Fruit fly (Drosophila melanogaster): ENCODE results near the gene CG2991.

Gene CG2991

dm6 chr2L:2897024-2897549 is 40.1 kb downstream of the CG2991 start (continued):
- TF ChIP-seq dpn (GFP tag; optimal IDR thresholded peaks at IDR 0.05) (peak; percentile 86 to 87), esg (GFP tag; conservative IDR thresholded peaks at IDR 0.05) (peak; percentile 83), B-H1 (GFP tag; IDR thresholded peaks at IDR 0.05) (peak; percentile 73), CG8765 (GFP tag; IDR thresholded peaks at IDR 0.05) (peak; percentile 7; the same call in 1 of the 2 replicates), CG10366 (GFP tag; IDR thresholded peaks at IDR 0.05) (peak; percentile 81), CG18476 (GFP tag; optimal IDR thresholded peaks at IDR 0.05) (peak; percentile 72), CG15479 (GFP tag; optimal IDR thresholded peaks at IDR 0.05) (no peak), CG31365 (tag; optimal IDR thresholded peaks at IDR 0.05) (no peak), NK7.1 (GFP tag; optimal IDR thresholded peaks at IDR 0.05) (peak; percentile 49), fru (optimal IDR thresholded peaks at IDR 0.05) (no peak), ttk (GFP tag; IDR thresholded peaks at IDR 0.05) (peak; percentile 90), CG17829 (tag; optimal IDR thresholded peaks at IDR 0.05) (peak; percentile 69), ap (GFP tag; IDR thresholded peaks at IDR 0.05) (peak; percentile 73), cad (GFP tag; optimal IDR thresholded peaks at IDR 0.05) (no peak), CG9932 (GFP tag; IDR thresholded peaks at IDR 0.05) (peak; percentile 47), CG11247 (GFP tag; IDR thresholded peaks at IDR 0.05) (peak; percentile 76), CG7786 (GFP tag; optimal IDR thresholded peaks at IDR 0.05) (peak; percentile 80), nerfin-2 (GFP tag; IDR thresholded peaks at IDR 0.05; ENCODE audit: partially characterized antibody) (no peak), CG18599 (GFP tag; optimal IDR thresholded peaks at IDR 0.05) (peak; percentile 71), emc (GFP tag; optimal IDR thresholded peaks at IDR 0.05) (peak; percentile 64), CG8944 (GFP tag; optimal IDR thresholded peaks at IDR 0.05) (peak; percentile 87), HLH3B (GFP tag; IDR thresholded peaks at IDR 0.05) (peak; percentile 83), fd102C (GFP tag; optimal IDR thresholded peaks at IDR 0.05) (no peak), sob (GFP tag; IDR thresholded peaks at IDR 0.05) (peak; percentile 80), HLH54F (GFP tag; optimal IDR thresholded peaks at IDR 0.05) (peak; percentile 77), ci (GFP tag; IDR thresholded peaks at IDR 0.05) (peak; percentile 93), nom (GFP tag; optimal IDR thresholded peaks at IDR 0.05) (no peak), ind (GFP tag; optimal IDR thresholded peaks at IDR 0.05) (peak; percentile 80), CG15514 (GFP tag; optimal IDR thresholded peaks at IDR 0.05) (peak; percentile 27), CG18619 (GFP tag; optimal IDR thresholded peaks at IDR 0.05) (peak; percentile 70), sc (optimal IDR thresholded peaks at IDR 0.05) (no peak), sc (GFP tag; optimal IDR thresholded peaks at IDR 0.05) (peak; percentile 77), pum (GFP tag; optimal IDR thresholded peaks at IDR 0.05) (peak; percentile 87), CG12236 (GFP tag; optimal IDR thresholded peaks at IDR 0.05) (peak; percentile 80), dysf (GFP tag; IDR thresholded peaks at IDR 0.05) (peak; percentile 85; the same call in 2 of the 3 replicates), shn (GFP tag; optimal IDR thresholded peaks at IDR 0.05) (peak; percentile 86), CG17186 (GFP tag; optimal IDR thresholded peaks at IDR 0.05) (no peak), Meics (GFP tag; optimal IDR thresholded peaks at IDR 0.05) (peak; percentile 73), ro (GFP tag; IDR thresholded peaks at IDR 0.05) (peak; percentile 26; the same call in 1 of the 2 replicates), CG6272 (GFP tag; IDR thresholded peaks at IDR 0.05) (peak; percentile 66), CG34376 (GFP tag; optimal IDR thresholded peaks at IDR 0.05) (peak; percentile 4), Hr3 (GFP tag; optimal IDR thresholded peaks at IDR 0.05) (peak; percentile 83), caup (GFP tag; optimal IDR thresholded peaks at IDR 0.05; ENCODE audit: severe bottlenecking) (peak; percentile 70), gem (tag; optimal IDR thresholded peaks at IDR 0.05) (peak; percentile 90), CG10431 (GFP tag; optimal IDR thresholded peaks at IDR 0.05) (no peak), CG9609 (GFP tag; optimal IDR thresholded peaks at IDR 0.05) (peak; percentile 90), dan (GFP tag; IDR thresholded peaks at IDR 0.05) (peak; percentile 34; the same call in 1 of the 2 replicates), CG12744 (GFP tag; optimal IDR thresholded peaks at IDR 0.05) (peak; percentile 66), sqz (GFP tag; optimal IDR thresholded peaks at IDR 0.05) (no peak), row (GFP tag; IDR thresholded peaks at IDR 0.05) (peak; percentile 86), CG3281 (GFP tag; optimal IDR thresholded peaks at IDR 0.05) (peak; percentile 32), D19A (tag; optimal IDR thresholded peaks at IDR 0.05) (peak; percentile 63)

Data from whole organism, embryonic.